Worm (Caenorhabditis elegans) whole organism, L4/young adult: ENCODE data around the gene emb-1.

Experiments used
- W03F9.2 ChIP-seq: fragments of 150-350 bp; optimal IDR thresholded peaks from 2 replicates; lab custom pipeline; 2014; ENCODE audit warnings: missing biosample characterization, missing genetic modification characterization
- dao-5 ChIP-seq: sonication (generic microtip); optimal IDR thresholded peaks from 2 replicates; lab custom pipeline; 2016; ENCODE audit warnings: missing genotype, missing genetic modification characterization, moderate library complexity, missing compliant biosample characterization
- him-1 ChIP-seq: sonication (generic microtip); optimal IDR thresholded peaks from 2 replicates; lab custom pipeline; 2016; ENCODE audit warnings: missing genotype, missing genetic modification reagents, missing genetic modification characterization, missing compliant biosample characterization

The emb-1 gene

DNA sequence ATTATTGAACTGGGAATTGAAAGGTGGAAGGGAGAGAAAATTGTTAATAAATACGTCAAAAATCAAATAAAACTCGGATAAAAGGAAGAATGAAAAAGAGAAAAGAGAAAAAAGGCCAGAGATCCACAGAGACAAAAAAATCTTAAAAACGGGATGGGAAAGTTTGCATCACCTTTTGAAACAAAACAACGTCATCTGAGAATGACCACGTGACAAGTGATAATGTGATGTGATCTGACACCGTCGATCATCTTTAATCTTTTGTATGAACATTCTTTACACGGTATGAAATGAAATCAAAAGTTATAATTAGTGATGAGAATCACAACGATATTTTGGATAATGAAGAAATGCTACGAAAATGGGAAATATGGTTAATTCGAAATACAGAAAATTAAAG is 7.5 kb upstream of the emb-1 start:
- TF ChIP-seq dao-5 (no peak), him-1 (tag; lab: Kevin White, UChicago) (no peak), W03F9.2 (no peak)

DNA sequence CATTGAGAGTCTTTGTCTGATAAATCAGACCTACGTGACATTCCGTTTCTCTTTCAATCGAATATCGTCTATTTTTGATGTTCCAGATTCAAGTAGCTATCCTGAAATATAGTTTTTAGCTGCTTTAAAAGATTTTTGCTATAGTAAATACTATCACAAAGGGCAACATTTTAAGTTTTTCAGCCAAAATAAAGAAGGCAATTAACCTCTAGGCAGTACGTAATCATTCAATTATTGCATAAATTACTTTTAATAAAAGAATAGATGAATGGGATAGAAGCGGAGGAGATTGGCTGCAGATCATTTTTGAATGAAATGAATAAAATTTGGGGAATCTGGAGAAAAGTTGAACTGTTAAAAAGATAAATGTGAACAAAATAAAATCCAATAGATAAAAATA is 3.5 kb upstream of the emb-1 start, which contains the start of gene ulp-1:
Gene ulp-1 (minus strand): TSS at position 101 of the 400 bp plus-strand sequence.
- TF ChIP-seq W03F9.2 (no peak), him-1 (tag; lab: Kevin White, UChicago) (no peak), dao-5 (no peak)

DNA sequence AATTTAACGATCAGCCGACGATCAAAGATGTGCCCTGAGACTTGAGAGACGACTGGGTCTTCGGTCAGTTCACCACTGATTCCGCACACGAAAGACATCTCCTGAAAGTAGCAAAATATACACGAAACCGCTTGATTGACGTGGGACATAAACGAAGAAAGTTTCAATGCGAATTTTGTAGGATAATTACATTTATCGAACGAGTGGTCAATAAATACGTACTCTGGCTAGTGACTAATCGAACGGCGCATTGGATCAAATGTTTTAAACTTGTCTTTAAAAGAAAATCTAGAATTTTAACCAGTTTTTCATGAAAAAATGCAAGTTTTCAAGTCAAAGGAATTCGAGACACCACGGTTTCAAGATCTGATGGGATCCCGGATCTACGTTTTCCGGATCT is 1.3 kb upstream of the emb-1 start, which contains the start of gene prp-19:
Gene prp-19 (minus strand): TSS at position 101 of the 400 bp plus-strand sequence.
- TF ChIP-seq dao-5: no peak
- TF ChIP-seq him-1 (tag; lab: Kevin White, UChicago): no peak
- TF ChIP-seq W03F9.2: no peak

DNA sequence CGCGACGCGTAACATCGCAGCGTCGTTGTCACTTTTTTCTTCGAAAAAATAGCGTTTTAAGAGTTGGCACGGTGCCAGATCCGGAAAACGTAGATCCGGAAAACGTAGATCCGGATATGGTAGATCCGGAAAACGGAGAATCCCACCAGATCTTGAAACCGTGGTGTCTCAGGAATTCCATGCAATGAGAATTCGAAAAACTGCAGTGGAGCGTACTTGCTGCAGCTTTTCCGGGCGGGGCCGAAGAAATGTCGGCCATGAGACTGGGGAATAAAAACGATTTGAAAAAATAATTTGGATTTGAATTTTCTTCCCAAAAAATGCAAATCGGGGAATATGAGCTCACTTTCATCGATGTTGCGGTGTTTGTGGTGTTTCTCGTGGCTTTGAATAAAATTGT is 769 bp upstream of the emb-1 start, which contains the start of gene K10D2.5:
Gene K10D2.5 (plus strand): TSS at position 251 of the 400 bp plus-strand sequence.
- TF ChIP-seq dao-5 (no peak), him-1 (tag; lab: Kevin White, UChicago) (peak; percentile 86), W03F9.2 (peak; percentile 89)

DNA sequence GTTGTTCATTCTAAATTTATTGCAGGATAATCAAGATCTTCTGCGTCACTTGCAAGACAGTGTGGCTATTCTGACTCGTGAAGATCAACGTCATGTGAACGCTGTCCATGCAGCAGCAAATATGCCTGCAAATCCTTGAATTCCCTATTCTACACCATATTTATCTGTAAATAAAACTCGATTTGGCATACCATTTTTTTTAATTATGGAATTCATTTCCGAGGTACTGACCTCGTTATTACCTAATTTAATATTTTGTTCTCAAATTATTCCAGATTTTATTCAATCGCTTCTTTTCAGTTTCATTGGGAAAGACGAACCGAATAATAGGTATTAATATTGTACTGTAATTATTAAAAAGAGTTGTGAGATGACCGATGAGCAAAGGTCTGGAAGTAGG is 383 bp downstream of the emb-1 start, which contains the start of gene cid-1:
Gene cid-1 (plus strand): TSS at position 301 of the 400 bp plus-strand sequence.
- TF ChIP-seq him-1 (tag; lab: Kevin White, UChicago) (no peak), W03F9.2 (no peak), dao-5 (no peak)

DNA sequence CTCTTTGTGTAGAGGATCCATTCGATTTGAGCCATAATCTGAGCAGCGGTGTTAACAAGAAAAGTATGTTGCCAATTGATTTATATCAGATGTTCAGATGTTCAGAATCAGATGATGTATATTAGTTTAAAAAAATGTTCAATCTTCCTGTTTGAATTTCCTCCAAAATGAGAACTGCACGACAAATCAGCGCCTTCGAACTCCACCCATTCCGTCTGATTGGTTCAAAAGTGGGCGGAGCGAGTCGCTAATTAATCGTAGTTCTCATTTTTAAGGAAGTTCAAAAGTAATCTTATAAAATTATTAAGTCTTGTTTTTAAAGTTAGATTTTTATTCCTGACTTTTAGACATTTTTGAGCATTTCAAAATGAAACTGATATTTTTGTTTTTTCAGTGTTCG is 5.9 kb downstream of the emb-1 start:
- TF ChIP-seq him-1 (tag; lab: Kevin White, UChicago) (no peak), dao-5 (no peak), W03F9.2 (no peak)

DNA sequence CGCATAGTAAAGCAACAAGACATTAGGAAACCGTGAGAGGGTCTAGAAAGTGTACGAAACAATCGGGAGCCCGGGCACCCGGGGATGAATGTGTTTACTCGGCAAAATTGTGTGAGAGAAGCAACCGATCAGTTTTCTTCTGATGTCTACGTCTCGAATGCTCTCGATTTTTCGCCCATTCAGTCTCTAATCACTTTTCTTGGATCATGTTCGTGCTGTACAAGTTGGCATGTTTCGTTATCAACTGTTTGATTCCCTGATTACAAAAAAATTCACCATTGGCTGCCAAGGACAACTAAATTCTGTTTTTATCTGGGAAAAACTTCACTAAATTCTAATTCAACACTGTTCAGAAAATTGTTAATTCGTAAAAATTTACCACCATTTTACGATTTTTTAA is 7.3 kb downstream of the emb-1 start:
- no peak for TF ChIP-seq W03F9.2
- no peak for TF ChIP-seq him-1 (tag; lab: Kevin White, UChicago)
- TF ChIP-seq dao-5: no peak

DNA sequence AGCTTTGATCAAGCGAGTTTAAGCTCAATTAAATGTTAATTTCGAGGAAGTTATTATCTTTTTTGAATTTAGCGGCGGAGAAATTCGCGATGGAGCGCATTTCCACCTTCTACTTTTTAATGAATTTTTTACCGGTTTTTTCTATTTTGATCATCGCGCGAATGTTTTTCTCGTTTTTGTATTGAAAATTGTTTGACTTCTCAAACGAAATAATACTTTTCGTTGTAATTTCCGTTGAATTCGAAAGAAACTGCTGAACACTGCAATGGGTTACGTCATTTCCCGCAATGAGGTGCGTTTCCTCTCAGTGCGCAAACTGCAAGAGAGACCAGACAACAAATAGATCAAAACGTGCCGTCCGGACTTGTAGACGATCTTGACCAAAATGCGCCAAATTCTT is 8.0 kb downstream of the emb-1 start:
- no peak for TF ChIP-seq W03F9.2
- TF ChIP-seq dao-5: no peak
- TF ChIP-seq him-1 (tag; lab: Kevin White, UChicago): no peak

DNA sequence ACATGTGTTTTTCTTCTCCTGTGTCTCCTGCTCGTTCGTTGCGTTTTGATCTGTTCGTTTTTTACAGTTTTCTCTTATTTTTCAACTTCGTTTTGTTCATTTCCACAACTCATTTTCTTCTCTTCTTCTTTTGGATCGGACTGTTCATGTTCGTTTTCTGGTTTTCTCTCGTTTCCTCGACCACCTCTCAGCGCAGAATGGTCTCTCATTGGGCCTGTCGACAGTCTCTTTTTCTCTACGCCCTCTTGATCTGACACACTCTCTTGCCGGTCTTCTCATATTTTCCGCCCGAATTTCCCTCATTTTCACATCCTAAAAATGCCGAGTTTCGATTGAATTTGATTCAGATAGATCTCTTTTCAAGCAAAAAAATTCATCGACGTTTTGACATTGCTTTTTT is 8.4 kb downstream of the emb-1 start:
- no peak for TF ChIP-seq dao-5
- TF ChIP-seq him-1 (tag; lab: Kevin White, UChicago): no peak
- TF ChIP-seq W03F9.2: no peak

DNA sequence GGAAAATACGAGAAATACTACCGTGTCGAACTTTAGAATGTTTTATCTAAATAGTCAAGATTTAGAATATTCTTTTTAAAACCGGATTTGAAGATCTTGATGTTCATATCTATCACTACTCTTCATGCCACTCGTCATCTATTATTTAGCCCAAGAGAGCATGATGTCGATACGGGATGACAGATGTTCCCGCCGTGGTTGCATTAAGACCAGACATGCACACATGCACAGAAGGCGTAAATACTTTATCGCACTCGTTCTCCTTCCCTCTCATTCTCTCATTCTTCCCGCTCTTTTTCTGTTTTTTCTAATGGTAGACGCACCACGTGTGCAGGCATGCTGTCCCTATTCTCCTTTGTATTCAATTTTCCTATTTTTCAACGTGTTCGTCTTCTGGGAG is 10.1 kb downstream of the emb-1 start:
- TF ChIP-seq W03F9.2: no peak
- TF ChIP-seq him-1 (tag; lab: Kevin White, UChicago): no peak
- no peak for TF ChIP-seq dao-5

DNA sequence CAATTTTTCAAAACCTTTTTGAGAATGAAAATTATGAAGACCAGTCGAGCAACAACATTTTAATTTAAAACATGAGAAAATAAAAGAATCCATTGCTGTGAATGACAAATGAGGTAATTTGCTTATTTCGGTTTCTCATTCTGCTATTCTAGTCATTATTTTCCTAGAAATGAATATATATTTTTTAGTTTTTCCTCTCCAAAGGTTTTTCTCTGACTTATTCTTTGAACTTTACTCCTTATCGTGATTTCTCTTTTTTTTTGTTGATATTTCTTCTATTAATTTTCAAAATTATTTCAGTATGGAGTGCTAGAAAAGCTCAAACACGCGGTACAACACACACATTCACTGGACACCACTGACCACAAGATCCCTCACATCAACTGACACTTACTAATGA is 12.4 kb downstream of the emb-1 start, which contains the start of gene pup-2:
Gene pup-2 (plus strand): TSS at position 301 of the 400 bp plus-strand sequence.
- no peak for TF ChIP-seq W03F9.2

DNA sequence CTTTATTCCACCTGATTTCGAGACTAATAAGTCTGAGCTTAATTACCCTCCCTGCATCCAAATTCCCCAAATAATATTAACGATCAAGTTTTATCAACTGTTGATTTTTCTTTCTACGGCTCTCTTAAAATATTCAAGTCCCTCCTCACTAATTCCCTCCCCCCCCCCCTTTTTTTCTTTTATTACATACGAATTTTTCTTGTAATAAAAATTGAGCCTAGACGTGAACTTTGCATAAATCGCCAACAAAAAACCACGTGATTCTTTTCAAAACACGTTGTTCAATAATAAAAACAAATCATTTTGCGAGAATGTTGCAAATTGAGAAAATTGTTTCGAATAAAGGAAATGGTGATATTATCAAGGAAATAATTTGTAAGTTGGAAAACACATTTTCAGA is 15.2 kb downstream of the emb-1 start, which contains the start of gene K10D2.8:
Gene K10D2.8 (plus strand): TSS at position 301 of the 400 bp plus-strand sequence.
- TF ChIP-seq W03F9.2 (no peak), dao-5 (no peak), him-1 (tag; lab: Kevin White, UChicago) (no peak)

DNA sequence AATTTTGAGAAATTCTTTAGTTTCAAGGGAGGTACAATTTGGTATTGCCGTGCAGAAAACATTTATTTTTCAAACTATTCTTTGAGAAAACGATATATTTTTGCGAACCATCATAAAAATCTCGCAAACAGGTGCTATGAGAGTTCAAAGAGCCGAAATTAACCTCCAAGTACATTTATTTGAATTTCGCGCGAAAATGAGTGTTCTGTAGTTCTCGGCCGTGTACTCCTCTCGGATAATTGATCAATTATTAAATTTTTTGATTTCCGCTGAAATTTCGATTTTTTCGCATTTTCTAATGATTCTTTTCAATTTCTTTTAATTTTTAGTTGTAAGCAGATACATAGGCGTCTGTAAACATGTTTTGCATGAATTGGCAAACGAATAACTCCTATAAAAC is 16.9 kb downstream of the emb-1 start:
- TF ChIP-seq dao-5 (no peak), him-1 (tag; lab: Kevin White, UChicago) (no peak), W03F9.2 (no peak)

DNA sequence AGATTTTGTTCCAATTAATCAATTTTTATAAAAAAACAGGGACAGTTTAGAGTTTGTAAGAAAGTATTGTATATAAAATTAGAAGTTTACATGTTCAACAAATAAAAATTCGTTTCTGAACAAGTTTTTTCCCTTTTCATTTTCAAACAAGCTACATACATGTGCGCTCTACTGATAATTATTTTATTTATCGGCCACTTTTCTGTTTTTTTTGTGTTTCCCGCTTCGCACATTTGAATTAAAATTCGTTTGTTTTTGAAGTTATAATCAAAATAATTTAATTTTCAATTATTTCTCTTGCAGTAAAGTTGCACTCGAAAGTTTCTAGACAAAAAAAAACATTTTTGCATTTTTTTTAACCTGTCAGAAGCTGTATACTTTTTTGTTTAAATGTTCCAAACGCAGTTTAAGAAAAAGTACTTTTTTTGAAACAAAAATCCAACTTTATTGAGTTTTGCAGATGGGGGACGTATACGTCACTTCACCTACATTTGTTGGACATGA is 17.5 kb downstream of the emb-1 start, which contains the start of gene hira-1:
Gene hira-1 (plus strand): TSS at position 454 of the 504 bp plus-strand sequence.
- TF ChIP-seq him-1 (tag; lab: Kevin White, UChicago) (no peak), dao-5 (no peak), W03F9.2 (peak; percentile 45)

DNA sequence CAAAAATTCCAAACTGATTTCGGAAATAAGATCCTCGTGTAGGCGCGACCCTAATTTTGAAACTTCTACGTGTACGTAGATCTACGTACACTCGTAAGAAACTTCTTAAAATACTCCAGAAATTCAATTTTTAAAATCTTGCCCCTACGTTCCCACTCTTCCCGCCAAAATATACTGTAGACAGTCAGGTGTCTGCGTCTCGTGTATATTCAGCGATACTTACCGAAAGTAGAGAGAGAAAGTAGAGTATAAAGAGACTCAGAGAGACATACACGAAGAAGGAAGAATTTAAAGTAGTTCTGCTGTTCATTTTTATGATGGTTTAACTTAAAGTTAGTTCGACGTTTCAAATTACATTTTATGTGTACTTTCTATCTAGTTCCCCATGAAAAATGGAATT is 20.0 kb downstream of the emb-1 start:
- TF ChIP-seq dao-5 (no peak), W03F9.2 (no peak), him-1 (tag; lab: Kevin White, UChicago) (no peak)

DNA sequence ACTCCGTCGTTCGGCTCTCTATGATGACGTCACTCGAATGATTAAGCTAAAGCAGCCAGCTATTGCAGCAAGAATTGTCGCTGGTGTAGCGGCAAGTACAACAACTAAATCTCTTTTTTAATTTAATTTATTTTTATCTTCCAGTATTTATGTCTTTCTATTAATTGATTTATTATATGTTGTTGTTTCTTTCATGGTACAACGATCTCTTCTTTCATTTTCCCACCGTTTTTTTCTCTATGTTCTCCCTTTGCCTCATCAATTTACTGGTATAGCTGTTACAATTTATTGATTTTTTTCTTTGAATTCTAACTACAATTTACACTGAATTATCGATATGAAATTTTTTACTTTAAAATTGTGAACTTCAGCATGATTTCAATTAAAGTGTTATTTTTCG is 22.5 kb downstream of the emb-1 start, which contains the start of gene moc-6:
Gene moc-6 (plus strand): TSS at position 301 of the 400 bp plus-strand sequence.
- no peak for TF ChIP-seq W03F9.2
- TF ChIP-seq him-1 (tag; lab: Kevin White, UChicago): no peak
- TF ChIP-seq dao-5: no peak
